Fruit fly (Drosophila melanogaster) whole organism, embryonic: ENCODE data around the gene Tnpo.
"Not testable (repeated sequence)": the region's sequence is repeated elsewhere in the genome, so short reads cannot be mapped to it uniquely, and the experiment has no call there.

Experiments
- ase ChIP-seq: fragments of 200-800 bp; sonication (Bioruptor generic); IDR thresholded peaks from 3 replicates; pipeline ENCODE4 v1.3.6; 2022; ENCODE audit warnings: missing biosample characterization, missing genetic modification characterization
- mam ChIP-seq: fragments of 200-800 bp; sonication (Bioruptor generic); optimal IDR thresholded peaks from 3 replicates; lab custom pipeline; 2016; ENCODE audit warnings: missing biosample characterization, missing genetic modification characterization

- not testable (repeated sequence) for TF ChIP-seq mam (GFP tag; lab: Kevin White, UChicago); ase (GFP tag; lab: Robert Waterston, UW)
Observed at dm6 chr3L:6149248-6149647, 44.0 kb upstream of the Tnpo start, which contains the start of gene Lcp65Ab1.
